Worm (Caenorhabditis elegans): ENCODE data around the gene R193.6.

Gene R193.6

DNA sequence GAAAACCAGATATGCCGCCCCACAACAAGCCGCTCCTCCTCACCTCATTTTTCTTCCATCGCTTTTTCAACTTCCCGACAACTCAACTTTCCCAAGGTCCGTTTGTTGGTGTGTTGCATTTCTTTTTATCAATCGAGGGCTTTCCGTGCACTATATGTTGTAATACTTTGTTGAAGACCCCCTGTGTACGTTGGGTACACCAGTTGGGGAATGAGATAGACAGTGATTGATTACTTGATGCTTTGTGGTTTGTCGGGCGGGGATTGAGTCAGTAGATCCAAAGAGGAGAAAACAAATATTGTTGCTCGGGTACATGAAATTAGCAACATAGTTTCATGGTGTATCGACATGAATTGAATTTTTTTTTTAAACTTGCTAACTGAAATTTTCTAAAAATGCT, 39.7 kb upstream of the R193.6 start (continued):
- no peak for TF ChIP-seq pax-3 (tag; optimal IDR thresholded peaks at IDR 0.05)
- no peak for TF ChIP-seq nhr-77 (tag; optimal IDR thresholded peaks at IDR 0.05)
- TF ChIP-seq efl-1 (optimal IDR thresholded peaks at IDR 0.05), result no peak
- peak in 1 of 2 experiments; percentile 61 for TF ChIP-seq efl-1 (GFP tag; optimal IDR thresholded peaks at IDR 0.05 in 1 of 2)
- TF ChIP-seq lin-35 (GFP tag; optimal IDR thresholded peaks at IDR 0.05), result no peak
- no peak for TF ChIP-seq aha-1 (tag; optimal IDR thresholded peaks at IDR 0.05)
- TF ChIP-seq snu-23 (GFP tag; optimal IDR thresholded peaks at IDR 0.05), result peak; percentile 7
- TF ChIP-seq lin-14 (GFP tag; optimal IDR thresholded peaks at IDR 0.05), result peak; percentile 71
- TF ChIP-seq nhr-19 (GFP tag; conservative IDR thresholded peaks at IDR 0.05), result no peak; the same call in 1 of the 2 replicates
- no peak for TF ChIP-seq pqm-1 (tag; optimal IDR thresholded peaks at IDR 0.05)

- TF ChIP-seq rnt-1 (tag; optimal IDR thresholded peaks at IDR 0.05) (peak; percentile 55), nhr-71 (tag; optimal IDR thresholded peaks at IDR 0.05) (peak; percentile 38), sptf-1 (tag; optimal IDR thresholded peaks at IDR 0.05) (no peak), lin-14 (GFP tag; optimal IDR thresholded peaks at IDR 0.05) (peak; percentile 51)
Measured at ce11 chrX:1110723-1111122, 37.9 kb upstream of the R193.6 start.

- no peak for TF ChIP-seq alr-1 (tag; optimal IDR thresholded peaks at IDR 0.05; ENCODE audit: borderline replicate concordance)
- no peak for TF ChIP-seq ets-5 (GFP tag; IDR thresholded peaks at IDR 0.05)
- TF ChIP-seq skn-1 (tag; optimal IDR thresholded peaks at IDR 0.05), result no peak
- TF ChIP-seq ama-1 (optimal IDR thresholded peaks at IDR 0.05), result no peak
- no peak for TF ChIP-seq zag-1 (tag; optimal IDR thresholded peaks at IDR 0.05)
- no peak for TF ChIP-seq Y116A8C.19 (tag; optimal IDR thresholded peaks at IDR 0.05; ENCODE audit: borderline replicate concordance)
- TF ChIP-seq mdl-1 (tag; optimal IDR thresholded peaks at IDR 0.05), result no peak
- TF ChIP-seq nhr-19 (GFP tag; conservative IDR thresholded peaks at IDR 0.05), result no peak
- TF ChIP-seq pqm-1 (tag; optimal IDR thresholded peaks at IDR 0.05), result no peak
- no peak for TF ChIP-seq lin-13 (GFP tag; optimal IDR thresholded peaks at IDR 0.05)
Measured at ce11 chrX:1111603-1112002, 37.0 kb upstream of the R193.6 start, which contains the start of gene C05D9.3. Gene C05D9.3 (plus strand): TSS chrX:1111903.

DNA sequence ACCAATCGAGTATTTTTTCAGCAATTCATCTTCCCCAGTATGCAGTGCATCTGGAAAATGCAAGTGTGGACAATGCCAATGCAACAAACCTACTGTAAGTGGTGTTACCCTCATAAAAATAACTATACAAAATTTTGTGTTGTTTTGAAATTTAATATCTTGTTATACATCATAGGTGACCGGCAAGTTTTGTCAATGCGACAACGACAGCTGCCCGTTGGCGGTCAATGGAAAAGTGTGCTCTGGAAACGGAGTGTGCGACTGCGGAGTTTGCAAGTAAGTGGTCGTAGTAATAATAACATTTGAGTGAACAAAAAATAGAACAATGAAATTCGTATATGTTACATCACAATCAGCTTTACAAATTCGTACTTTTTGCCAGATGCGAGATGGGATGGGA, 33.4 kb upstream of the R193.6 start:
- TF ChIP-seq fkh-8 (tag; optimal IDR thresholded peaks at IDR 0.05) (no peak), nhr-28 (tag; optimal IDR thresholded peaks at IDR 0.05) (no peak), jun-1 (tag; optimal IDR thresholded peaks at IDR 0.05) (no peak), elt-3 (tag; optimal IDR thresholded peaks at IDR 0.05) (no peak), pax-3 (tag; optimal IDR thresholded peaks at IDR 0.05) (no peak), blmp-1 (tag; optimal IDR thresholded peaks at IDR 0.05) (no peak), pqm-1 (tag; optimal IDR thresholded peaks at IDR 0.05) (no peak), skn-1 (tag; optimal IDR thresholded peaks at IDR 0.05) (no peak), unc-30 (tag; optimal IDR thresholded peaks at IDR 0.05) (no peak), zag-1 (tag; optimal IDR thresholded peaks at IDR 0.05) (no peak), sptf-1 (tag; optimal IDR thresholded peaks at IDR 0.05) (no peak), unc-98 (GFP tag; IDR thresholded peaks at IDR 0.05) (no peak), tlp-1 (tag; optimal IDR thresholded peaks at IDR 0.05) (no peak), aha-1 (tag; optimal IDR thresholded peaks at IDR 0.05) (no peak)

ce11 chrX:1117252-1117651, 31.3 kb upstream of the R193.6 start:
- no peak for TF ChIP-seq efl-1 (optimal IDR thresholded peaks at IDR 0.05)
- TF ChIP-seq efl-1 (GFP tag; optimal IDR thresholded peaks at IDR 0.05 in 1 of 2), result peak in 1 of 2 experiments; percentile 39
- no peak for TF ChIP-seq snpc-4 (tag; optimal IDR thresholded peaks at IDR 0.05)

- no peak for TF ChIP-seq unc-130 (tag; optimal IDR thresholded peaks at IDR 0.05)
Measured at ce11 chrX:1119305-1119704, 29.3 kb upstream of the R193.6 start, which contains the start of gene C05D9.7. Gene C05D9.7 (minus strand): TSS chrX:1119405.

- TF ChIP-seq lsy-2 (tag; optimal IDR thresholded peaks at IDR 0.05), result peak; percentile 14 to 28
- TF ChIP-seq zag-1 (tag; optimal IDR thresholded peaks at IDR 0.05), result peak; percentile 56
- TF ChIP-seq aha-1 (tag; optimal IDR thresholded peaks at IDR 0.05), result no peak
- no peak for TF ChIP-seq aly-2 (tag; optimal IDR thresholded peaks at IDR 0.05)
- peak; percentile 14 for TF ChIP-seq rnt-1 (tag; optimal IDR thresholded peaks at IDR 0.05)
- TF ChIP-seq nhr-47 (tag; optimal IDR thresholded peaks at IDR 0.05), result no peak
- no peak for TF ChIP-seq irx-1 (tag; optimal IDR thresholded peaks at IDR 0.05)
- no peak for TF ChIP-seq sptf-1 (tag; optimal IDR thresholded peaks at IDR 0.05)
- TF ChIP-seq hlh-17 (GFP tag; optimal IDR thresholded peaks at IDR 0.05; ENCODE audit: borderline replicate concordance), result no peak
- TF ChIP-seq unc-62 (GFP tag; optimal IDR thresholded peaks at IDR 0.05), result no peak
- TF ChIP-seq unc-30 (tag; optimal IDR thresholded peaks at IDR 0.05), result no peak
- TF ChIP-seq nhr-85 (tag), result no peak
- no peak for TF ChIP-seq mdl-1 (tag; optimal IDR thresholded peaks at IDR 0.05)
- no peak for TF ChIP-seq fkh-10 (GFP tag; optimal IDR thresholded peaks at IDR 0.05)
- TF ChIP-seq lin-39 (tag; optimal IDR thresholded peaks at IDR 0.05), result no peak
- no peak for TF ChIP-seq unc-98 (GFP tag; IDR thresholded peaks at IDR 0.05)
- 0 out of 2 replicates have a peak, but pooled peaks have one; percentile 13 for TF ChIP-seq nhr-19 (GFP tag; conservative IDR thresholded peaks at IDR 0.05)
- TF ChIP-seq nhr-76 (tag; optimal IDR thresholded peaks at IDR 0.05), result no peak
Measured at ce11 chrX:1120326-1120725, 28.3 kb upstream of the R193.6 start.

All from whole organism, L1 larva.